Worm (Caenorhabditis elegans) whole organism, L4 larva: ENCODE data around the gene slcf-1.

ENCODE experiments used
- lin-13 ChIP-seq: fragments of 150-350 bp; optimal IDR thresholded peaks from 2 replicates; lab custom pipeline; 2014; ENCODE audit warnings: missing biosample characterization, missing genetic modification reagents, missing genetic modification characterization
- mep-1 ChIP-seq: fragments of 150-350 bp; sonication (generic microtip); optimal IDR thresholded peaks from 3 replicates; lab custom pipeline; 2014; ENCODE audit warnings: missing biosample characterization, missing genetic modification characterization
- nhr-28 ChIP-seq: fragments of 150-350 bp; optimal IDR thresholded peaks from 2 replicates; lab custom pipeline; 2014; ENCODE audit warnings: missing biosample characterization, missing genetic modification characterization
- unc-130 ChIP-seq: sonication (generic microtip); optimal IDR thresholded peaks from 2 replicates; lab custom pipeline; 2016; ENCODE audit warnings: missing genetic modification reagents, missing genetic modification characterization, missing compliant biosample characterization

ce11 chrX:10503393-10503792 lies 25.7 kb upstream of the slcf-1 start:
- TF ChIP-seq nhr-28 (tag; lab: Kevin White, UChicago) (no peak), lin-13 (no peak), mep-1 (tag; lab: Kevin White, UChicago) (no peak), unc-130 (GFP tag; lab: Kevin White, UChicago) (no peak)
